Worm (Caenorhabditis elegans) whole organism, L4 larva: ENCODE data around the gene F55C9.3.

Source experiments
- ces-1 ChIP-seq: fragments of 150-350 bp; sonication (generic microtip); optimal IDR thresholded peaks from 4 replicates; lab custom pipeline; 2014; ENCODE audit warnings: missing biosample characterization, missing genetic modification reagents, missing genetic modification characterization
- fkh-10 ChIP-seq: fragments of 150-350 bp; optimal IDR thresholded peaks from 2 replicates; lab custom pipeline; 2014; ENCODE audit warnings: missing biosample characterization, missing genetic modification reagents, missing genetic modification characterization

- no peak for TF ChIP-seq fkh-10 (GFP tag; lab: Kevin White, UChicago)
- TF ChIP-seq ces-1 = no peak
Observed at ce11 chrV:19282314-19282713, 5.7 kb downstream of the F55C9.3 start, which contains the start of gene fbxb-117.
